Worm (Caenorhabditis elegans) whole organism, L1 larva: ENCODE results near the gene trpp-4.

ENCODE experiments used
- aly-2 ChIP-seq: fragments of 150-350 bp; optimal IDR thresholded peaks from 2 replicates; lab custom pipeline; 2014; ENCODE audit warnings: missing biosample characterization, missing genetic modification characterization
- sup-37 ChIP-seq: fragments of 200-800 bp; sonication (Bioruptor generic); optimal IDR thresholded peaks from 2 replicates; lab custom pipeline; 2018; ENCODE audit warnings: mild to moderate bottlenecking, missing genetic modification characterization, missing compliant biosample characterization
- zag-1 ChIP-seq: fragments of 150-350 bp; optimal IDR thresholded peaks from 2 replicates; lab custom pipeline; 2014; ENCODE audit warnings: missing biosample characterization, missing genetic modification characterization

- TF ChIP-seq aly-2 (tag; lab: Kevin White, UChicago) (no peak), sup-37 (GFP tag; lab: Kevin White, UChicago) (no peak), zag-1 (tag; lab: Kevin White, UChicago) (no peak)
Measured at ce11 chrV:9394938-9395639, 5.0 kb upstream of the trpp-4 start.
